Worm (Caenorhabditis elegans) whole organism, late embryonic: ENCODE data around the gene rps-13.

ENCODE experiments used
- F13H6.1 ChIP-seq: sonication (generic microtip); optimal IDR thresholded peaks from 2 replicates; lab custom pipeline; 2016; ENCODE audit warnings: missing genetic modification characterization, missing compliant biosample characterization
- hlh-13 ChIP-seq: fragments of 200-800 bp; sonication (Bioruptor generic); optimal IDR thresholded peaks from 2 replicates; lab custom pipeline; 2018; ENCODE audit warnings: mild to moderate bottlenecking, missing genetic modification characterization, missing compliant biosample characterization
- hlh-30 ChIP-seq: sonication (generic microtip); optimal IDR thresholded peaks from 2 replicates; lab custom pipeline; 2017; ENCODE audit warnings: antibody characterized with exemption, missing genetic modification characterization, missing compliant biosample characterization; ENCODE audit not compliant: insufficient read depth
- lin-11 ChIP-seq: fragments of 200-800 bp; sonication (Bioruptor generic); optimal IDR thresholded peaks from 2 replicates; lab custom pipeline; 2018; ENCODE audit warnings: mild to moderate bottlenecking, missing genetic modification characterization, missing compliant biosample characterization
- nhr-11 ChIP-seq: fragments of 150-350 bp; optimal IDR thresholded peaks from 2 replicates; lab custom pipeline; 2014; ENCODE audit warnings: missing biosample characterization, missing genetic modification characterization
- pha-4 ChIP-seq: fragments of 150-350 bp; optimal IDR thresholded peaks from 2 replicates; lab custom pipeline; 2018; ENCODE audit warnings: missing biosample characterization, missing genetic modification reagents, missing genetic modification characterization
- pqm-1 ChIP-seq: sonication (generic microtip); optimal IDR thresholded peaks from 2 replicates; lab custom pipeline; 2016; ENCODE audit warnings: missing genetic modification characterization, missing compliant biosample characterization

ce11 chrIII:6359171-6359854, 15.5 kb downstream of the rps-13 start:
- TF ChIP-seq pha-4: no peak
- no peak for TF ChIP-seq hlh-13 (GFP tag; lab: Kevin White, UChicago)
- no peak for TF ChIP-seq nhr-11 (tag; lab: Kevin White, UChicago)
- no peak for TF ChIP-seq F13H6.1 (tag; lab: Kevin White, UChicago)
- peak; percentile 2 for TF ChIP-seq hlh-30 (tag; lab: Kevin White, UChicago)
- no peak for TF ChIP-seq pqm-1
- TF ChIP-seq lin-11: no peak
